Worm (Caenorhabditis elegans) whole organism, young adult: ENCODE measurements around the gene tpra-1.

Experiments used
- C17E4.6 ChIP-seq: fragments of 200-800 bp; sonication (Bioruptor generic); IDR thresholded peaks from 2 replicates; pipeline ENCODE4 v1.3.6; 2022; ENCODE audit warnings: missing genetic modification reagents, missing genetic modification characterization, missing compliant biosample characterization
- F52B5.7 ChIP-seq: sonication (generic microtip); optimal IDR thresholded peaks from 2 replicates; lab custom pipeline; 2016; ENCODE audit warnings: mild to moderate bottlenecking, missing genetic modification characterization, missing compliant biosample characterization
- F57A8.1 ChIP-seq: fragments of 200-800 bp; sonication (Bioruptor generic); optimal IDR thresholded peaks from 2 replicates; lab custom pipeline; 2018; ENCODE audit warnings: mild to moderate bottlenecking, missing genetic modification characterization, moderate library complexity, missing compliant biosample characterization
- K11D2.4 ChIP-seq: fragments of 200-800 bp; sonication (Bioruptor generic); IDR thresholded peaks from 2 replicates; pipeline ENCODE4 v1.3.6; 2022; ENCODE audit warnings: missing genetic modification reagents, missing genetic modification characterization, missing compliant biosample characterization
- K12H6.12 ChIP-seq: fragments of 200-800 bp; sonication (Bioruptor generic); optimal IDR thresholded peaks from 2 replicates; lab custom pipeline; 2018; ENCODE audit warnings: mild to moderate bottlenecking, missing genetic modification characterization, missing compliant biosample characterization
- Y53G8AR.9 ChIP-seq: fragments of 200-800 bp; sonication (Bioruptor generic); conservative IDR thresholded peaks from 2 replicates; pipeline ENCODE4 v1.3.6; 2022; ENCODE audit warnings: missing genetic modification reagents, missing genetic modification characterization, missing compliant biosample characterization
- Y95B8A.8 ChIP-seq: fragments of 200-800 bp; sonication (Bioruptor generic); IDR thresholded peaks from 2 replicates; pipeline ENCODE4 v1.3.6; 2022; ENCODE audit warnings: missing genetic modification reagents, missing genetic modification characterization, missing compliant biosample characterization
- akir-1 ChIP-seq: fragments of 200-800 bp; sonication (Bioruptor generic); optimal IDR thresholded peaks from 2 replicates; lab custom pipeline; 2018; ENCODE audit warnings: mild to moderate bottlenecking, missing genetic modification characterization, moderate library complexity, missing compliant biosample characterization
- ama-1 ChIP-seq, 3 experiments: fragments of 150-350 bp in 1 of 3; sonication (generic microtip) in 2 of 3; optimal IDR thresholded peaks; 2 replicates each; lab custom pipeline; 2014 to 2018; ENCODE audit warnings: missing biosample characterization in 2 of 3, missing genetic modification characterization in 2 of 3, missing genetic modification reagents in 2 of 3
- attf-5 ChIP-seq: fragments of 200-800 bp; sonication (Bioruptor generic); optimal IDR thresholded peaks from 2 replicates; lab custom pipeline; 2018; ENCODE audit warnings: mild to moderate bottlenecking, missing genetic modification characterization, missing compliant biosample characterization
- bed-2 ChIP-seq: fragments of 200-800 bp; sonication (Bioruptor generic); IDR thresholded peaks from 2 replicates; pipeline ENCODE4 v1.3.6; 2022; ENCODE audit warnings: missing genetic modification reagents, missing genetic modification characterization, missing compliant biosample characterization
- cebp-1 ChIP-seq, 2 experiments: fragments of 200-800 bp in 1 of 2; sonication (Bioruptor generic) in 1 of 2; sonication (generic microtip) in 1 of 2; IDR thresholded peaks in 1 of 2; optimal IDR thresholded peaks in 1 of 2; 2 replicates each; pipeline versions ENCODE4 v1.3.6 to Lab custom; 2017 to 2022; ENCODE audit warnings: missing compliant biosample characterization in 2 of 2, missing genetic modification characterization in 2 of 2, mild to moderate bottlenecking in 1 of 2, missing genetic modification reagents in 1 of 2, moderate library complexity in 1 of 2
- ceh-27 ChIP-seq: fragments of 200-800 bp; sonication (Bioruptor generic); optimal IDR thresholded peaks from 2 replicates; lab custom pipeline; 2018; ENCODE audit warnings: mild to moderate bottlenecking, missing genetic modification characterization, moderate library complexity, missing compliant biosample characterization
- die-1 ChIP-seq: sonication (generic microtip); optimal IDR thresholded peaks from 2 replicates; lab custom pipeline; 2016; ENCODE audit warnings: missing genotype, mild to moderate bottlenecking, missing genetic modification characterization, missing compliant biosample characterization
- dox-1 ChIP-seq: fragments of 200-800 bp; sonication (Bioruptor generic); IDR thresholded peaks from 2 replicates; pipeline ENCODE4 v1.3.6; 2022; ENCODE audit warnings: missing genetic modification reagents, missing genetic modification characterization, missing compliant biosample characterization
- dpl-1 ChIP-seq: fragments of 150-350 bp; optimal IDR thresholded peaks from 2 replicates; lab custom pipeline; 2014; ENCODE audit warnings: missing biosample characterization, missing genetic modification reagents, missing genetic modification characterization
- efl-1 ChIP-seq: fragments of 150-350 bp; optimal IDR thresholded peaks from 2 replicates; lab custom pipeline; 2014; ENCODE audit warnings: missing biosample characterization, missing genetic modification reagents, missing genetic modification characterization
- ets-4 ChIP-seq: fragments of 200-800 bp; sonication (Bioruptor generic); optimal IDR thresholded peaks from 2 replicates; lab custom pipeline; 2018; ENCODE audit warnings: mild to moderate bottlenecking, missing genetic modification characterization, missing compliant biosample characterization
- hmg-1.2 ChIP-seq: fragments of 200-800 bp; sonication (Bioruptor generic); IDR thresholded peaks from 2 replicates; pipeline ENCODE4 v1.3.6; 2022; ENCODE audit warnings: missing genetic modification reagents, missing genetic modification characterization, missing compliant biosample characterization
- hmg-20 ChIP-seq: fragments of 200-800 bp; sonication (Bioruptor generic); IDR thresholded peaks from 2 replicates; pipeline ENCODE4 v1.3.6; 2022; ENCODE audit warnings: missing genetic modification reagents, missing genetic modification characterization, missing compliant biosample characterization
- lin-26 ChIP-seq: fragments of 200-800 bp; sonication (Bioruptor generic); IDR thresholded peaks from 2 replicates; pipeline ENCODE4 v1.3.6; 2022; ENCODE audit warnings: missing genetic modification reagents, missing genetic modification characterization, missing compliant biosample characterization
- lin-35 ChIP-seq, 3 experiments: fragments of 150-350 bp in 2 of 3; sonication (generic microtip) in 1 of 3; optimal IDR thresholded peaks; 2 replicates each; lab custom pipeline; 2014 to 2018; ENCODE audit warnings: missing biosample characterization in 3 of 3, missing genetic modification characterization in 3 of 3, missing genetic modification reagents in 3 of 3
- lir-1 ChIP-seq: fragments of 200-800 bp; sonication (Bioruptor generic); conservative IDR thresholded peaks from 2 replicates; pipeline ENCODE4 v1.3.6; 2022; ENCODE audit warnings: missing genetic modification reagents, missing genetic modification characterization, missing compliant biosample characterization
- madf-3 ChIP-seq: fragments of 200-800 bp; sonication (Bioruptor generic); IDR thresholded peaks from 2 replicates; pipeline ENCODE4 v1.3.6; 2022; ENCODE audit warnings: missing genetic modification reagents, missing genetic modification characterization, missing compliant biosample characterization
- mcd-1 ChIP-seq: fragments of 200-800 bp; sonication (Bioruptor generic); IDR thresholded peaks from 2 replicates; pipeline ENCODE4 v1.3.6; 2022; ENCODE audit warnings: missing genetic modification reagents, missing genetic modification characterization, missing compliant biosample characterization
- mxl-1 ChIP-seq: sonication (generic microtip); optimal IDR thresholded peaks from 2 replicates; lab custom pipeline; 2016; ENCODE audit warnings: missing genetic modification characterization, missing compliant biosample characterization
- nfyb-1 ChIP-seq: fragments of 200-800 bp; sonication (Bioruptor generic); IDR thresholded peaks from 2 replicates; pipeline ENCODE4 v1.3.6; 2022; ENCODE audit warnings: missing genetic modification reagents, missing genetic modification characterization, missing compliant biosample characterization
- nhr-80 ChIP-seq: sonication (generic microtip); optimal IDR thresholded peaks from 2 replicates; lab custom pipeline; 2016; ENCODE audit warnings: missing genetic modification characterization, missing compliant biosample characterization
- sea-2 ChIP-seq: fragments of 200-800 bp; sonication (Bioruptor generic); IDR thresholded peaks from 2 replicates; pipeline ENCODE4 v1.3.6; 2022; ENCODE audit warnings: missing genetic modification characterization, missing compliant biosample characterization
- snpc-4 ChIP-seq, 5 experiments: fragments of 150-350 bp in 1 of 5; sonication (generic microtip) in 4 of 5; optimal IDR thresholded peaks; 2 replicates each; lab custom pipeline; 2014 to 2018; ENCODE audit warnings: missing genetic modification characterization in 5 of 5, missing biosample characterization in 3 of 5, antibody characterized with exemption in 2 of 5, mild to moderate bottlenecking in 2 of 5, missing compliant biosample characterization in 2 of 5, missing genotype in 2 of 5, moderate library complexity in 2 of 5, missing genetic modification reagents in 1 of 5
- somi-1 ChIP-seq: fragments of 200-800 bp; sonication (Bioruptor generic); optimal IDR thresholded peaks from 2 replicates; lab custom pipeline; 2018; ENCODE audit warnings: mild to moderate bottlenecking, missing genetic modification characterization, missing compliant biosample characterization
- ztf-25 ChIP-seq: fragments of 200-800 bp; sonication (Bioruptor generic); IDR thresholded peaks from 2 replicates; pipeline ENCODE4 v1.3.6; 2022; ENCODE audit warnings: missing genetic modification reagents, missing genetic modification characterization, missing compliant biosample characterization

tpra-1 gene

ce11 chrIV:8918790-8919189, 37.5 kb upstream of the tpra-1 start, which contains the start of gene rap-1:
TSS of gene rap-1 (minus strand) at chrIV:8918890.
- no peak for TF ChIP-seq F57A8.1
- TF ChIP-seq nfyb-1 (GFP tag; lab: Robert Waterston, UW), result no peak
- TF ChIP-seq F52B5.7, result no peak
- TF ChIP-seq efl-1 (GFP tag; lab: Kevin White, UChicago), result no peak
- no peak for TF ChIP-seq die-1 (tag; lab: Kevin White, UChicago)
- TF ChIP-seq cebp-1 (GFP tag; IDR thresholded peaks at IDR 0.05; lab: Robert Waterston, UW), result no peak
- TF ChIP-seq cebp-1 (tag; optimal IDR thresholded peaks at IDR 0.05; lab: Kevin White, UChicago), result no peak
- TF ChIP-seq K12H6.12 (tag; lab: Kevin White, UChicago), result no peak
- TF ChIP-seq ztf-25 (GFP tag; lab: Robert Waterston, UW), result no peak
- TF ChIP-seq ets-4 (GFP tag; lab: Kevin White, UChicago), result no peak
- TF ChIP-seq madf-3, result no peak
- no peak for TF ChIP-seq hmg-1.2
- no peak for TF ChIP-seq dpl-1 (GFP tag; lab: Kevin White, UChicago)
- TF ChIP-seq C17E4.6 (GFP tag; lab: Robert Waterston, UW), result no peak
- TF ChIP-seq hmg-20 (GFP tag; lab: Robert Waterston, UW), result no peak
- TF ChIP-seq Y95B8A.8 (GFP tag; lab: Robert Waterston, UW), result no peak
- TF ChIP-seq Y53G8AR.9 (GFP tag; lab: Robert Waterston, UW), result no peak
- no peak for TF ChIP-seq ama-1 (optimal IDR thresholded peaks at IDR 0.05; lab: Kevin White, UChicago)
- TF ChIP-seq ama-1 (GFP tag; optimal IDR thresholded peaks at IDR 0.05; lab: Kevin White, UChicago), result no peak
- no peak for TF ChIP-seq lir-1 (GFP tag; lab: Robert Waterston, UW)
- no peak for TF ChIP-seq sea-2 (GFP tag; lab: Robert Waterston, UW)

ce11 chrIV:8920284-8920806, 35.9 kb upstream of the tpra-1 start:
- no peak for TF ChIP-seq mcd-1 (GFP tag; lab: Robert Waterston, UW)
- TF ChIP-seq hmg-1.2, result peak; percentile 20; the same call in 1 of the 2 replicates

- TF ChIP-seq K11D2.4 (GFP tag; lab: Robert Waterston, UW) (no peak), akir-1 (GFP tag; lab: Kevin White, UChicago) (no peak), bed-2 (GFP tag; lab: Robert Waterston, UW) (no peak), ztf-25 (GFP tag; lab: Robert Waterston, UW) (no peak), mxl-1 (tag; lab: Kevin White, UChicago) (no peak)
Observed at ce11 chrIV:8921166-8921565, 35.1 kb upstream of the tpra-1 start.

ce11 chrIV:8921956-8922355, 34.3 kb upstream of the tpra-1 start, which contains the start of gene D1046.16:
TSS of gene D1046.16 (plus strand) at chrIV:8922150.
- peak; percentile 51 for TF ChIP-seq ceh-27 (GFP tag; lab: Kevin White, UChicago)
- no peak for TF ChIP-seq cebp-1 (GFP tag; IDR thresholded peaks at IDR 0.05; lab: Robert Waterston, UW)
- TF ChIP-seq cebp-1 (tag; optimal IDR thresholded peaks at IDR 0.05; lab: Kevin White, UChicago), result peak; percentile 26
- TF ChIP-seq nhr-80 (tag; lab: Kevin White, UChicago), result peak; percentile 69
- no peak for TF ChIP-seq dpl-1 (GFP tag; lab: Kevin White, UChicago)
- TF ChIP-seq lin-26 (GFP tag; lab: Robert Waterston, UW), result 0 out of 2 replicates have a peak, but pooled peaks have one; percentile 33
- no peak for TF ChIP-seq Y95B8A.8 (GFP tag; lab: Robert Waterston, UW)
- peak; percentile 58 for TF ChIP-seq attf-5
- peak; percentile 52; the same call in 1 of the 2 replicates for TF ChIP-seq hmg-1.2
- no peak for TF ChIP-seq somi-1
- TF ChIP-seq dox-1, result 0 out of 2 replicates have a peak, but pooled peaks have one; percentile 53
- TF ChIP-seq snpc-4 (GFP tag; optimal IDR thresholded peaks at IDR 0.05; lab: Kevin White, UChicago), result no peak
- no peak for TF ChIP-seq snpc-4 (tag; optimal IDR thresholded peaks at IDR 0.05; lab: Kevin White, UChicago)
- TF ChIP-seq lin-35 (GFP tag; optimal IDR thresholded peaks at IDR 0.05; lab: Kevin White, UChicago), result no peak
